Worm (Caenorhabditis elegans) whole organism, L1 larva: ENCODE data around the gene snb-1.
A peak's percentile ranks its signal among the peaks of the same experiment; 100 is the strongest.

Source experiments
- C04F5.9 ChIP-seq: sonication (generic microtip); optimal IDR thresholded peaks from 2 replicates; lab custom pipeline; 2016; ENCODE audit warnings: missing genetic modification characterization, missing compliant biosample characterization
- C16A3.4 ChIP-seq: fragments of 150-350 bp; optimal IDR thresholded peaks from 2 replicates; lab custom pipeline; 2014; ENCODE audit warnings: missing biosample characterization, missing genetic modification characterization
- F16B12.6 ChIP-seq: fragments of 150-350 bp; optimal IDR thresholded peaks from 2 replicates; lab custom pipeline; 2014; ENCODE audit warnings: missing biosample characterization, missing genetic modification characterization
- aha-1 ChIP-seq: fragments of 150-350 bp; optimal IDR thresholded peaks from 2 replicates; lab custom pipeline; 2014; ENCODE audit warnings: missing biosample characterization, missing genetic modification characterization
- alr-1 ChIP-seq: fragments of 200-800 bp; sonication (Bioruptor generic); optimal IDR thresholded peaks from 2 replicates; lab custom pipeline; 2018; ENCODE audit warnings: borderline replicate concordance, mild to moderate bottlenecking, missing genetic modification characterization, missing compliant biosample characterization
- ama-1 ChIP-seq: fragments of 150-350 bp; optimal IDR thresholded peaks from 2 replicates; lab custom pipeline; 2014
- ceh-63 ChIP-seq: fragments of 200-800 bp; sonication (Bioruptor generic); optimal IDR thresholded peaks from 2 replicates; lab custom pipeline; 2018; ENCODE audit warnings: mild to moderate bottlenecking, missing genetic modification characterization, missing compliant biosample characterization
- ceh-8 ChIP-seq: fragments of 200-800 bp; sonication (Bioruptor generic); optimal IDR thresholded peaks from 2 replicates; lab custom pipeline; 2018; ENCODE audit warnings: mild to moderate bottlenecking, missing genetic modification characterization, moderate library complexity, missing compliant biosample characterization
- ceh-88 ChIP-seq: fragments of 200-800 bp; sonication (Bioruptor generic); IDR thresholded peaks from 2 replicates; pipeline ENCODE4 v1.3.6; 2022; ENCODE audit warnings: missing genetic modification characterization, missing compliant biosample characterization
- ces-1 ChIP-seq: fragments of 150-350 bp; optimal IDR thresholded peaks from 2 replicates; lab custom pipeline; 2014; ENCODE audit warnings: missing biosample characterization, missing genetic modification reagents, missing genetic modification characterization
- dsc-1 ChIP-seq: sonication (generic microtip); optimal IDR thresholded peaks from 2 replicates; lab custom pipeline; 2016; ENCODE audit warnings: mild to moderate bottlenecking, missing genetic modification characterization, missing compliant biosample characterization
- efl-1 ChIP-seq, 4 experiments: fragments of 150-350 bp; optimal IDR thresholded peaks in 3 of 4; peaks in 1 of 4; 1 replicate in 1 of 4; 2 replicates in 3 of 4; lab custom pipeline; 2014; ENCODE audit warnings: missing biosample characterization in 2 of 4, missing genetic modification characterization in 2 of 4, missing genetic modification reagents in 2 of 4
- egl-27 ChIP-seq, 2 experiments: fragments of 150-350 bp in 1 of 2; sonication (generic microtip); optimal IDR thresholded peaks; 3 replicates each; lab custom pipeline; 2017 to 2018; ENCODE audit warnings: missing biosample characterization in 2 of 2, missing genetic modification characterization in 2 of 2, missing genetic modification reagents in 2 of 2
- ets-5 ChIP-seq: fragments of 200-800 bp; sonication (Bioruptor generic); IDR thresholded peaks from 2 replicates; pipeline ENCODE4 v1.3.6; 2022; ENCODE audit warnings: missing genetic modification characterization, missing compliant biosample characterization
- fkh-8 ChIP-seq: sonication (generic microtip); optimal IDR thresholded peaks from 2 replicates; lab custom pipeline; 2016; ENCODE audit warnings: mild to moderate bottlenecking, missing genetic modification characterization, missing compliant biosample characterization
- irx-1 ChIP-seq: sonication (generic microtip); optimal IDR thresholded peaks from 2 replicates; lab custom pipeline; 2016; ENCODE audit warnings: missing genetic modification characterization, missing compliant biosample characterization
- isw-1 ChIP-seq: fragments of 200-800 bp; sonication (Bioruptor generic); IDR thresholded peaks from 2 replicates; pipeline ENCODE4 v1.3.6; 2022; ENCODE audit warnings: missing genetic modification characterization, missing compliant biosample characterization
- lin-14 ChIP-seq: fragments of 200-800 bp; sonication (Bioruptor generic); optimal IDR thresholded peaks from 2 replicates; lab custom pipeline; 2018; ENCODE audit warnings: mild to moderate bottlenecking, missing genetic modification characterization, moderate library complexity, missing compliant biosample characterization
- lin-15B ChIP-seq: fragments of 150-350 bp; sonication (generic microtip); optimal IDR thresholded peaks from 3 replicates; lab custom pipeline; 2014; ENCODE audit warnings: missing biosample characterization, missing genetic modification characterization
- lin-39 ChIP-seq: fragments of 150-350 bp; optimal IDR thresholded peaks from 2 replicates; lab custom pipeline; 2014; ENCODE audit warnings: missing biosample characterization, missing genetic modification reagents, missing genetic modification characterization
- lir-3 ChIP-seq: sonication (generic microtip); optimal IDR thresholded peaks from 2 replicates; lab custom pipeline; 2016; ENCODE audit warnings: mild to moderate bottlenecking, missing genetic modification characterization, moderate library complexity, missing compliant biosample characterization; ENCODE audit not compliant: poor library complexity
- lsy-2 ChIP-seq, 2 experiments: fragments of 150-350 bp; optimal IDR thresholded peaks; 2 replicates each; lab custom pipeline; 2014; ENCODE audit warnings: missing biosample characterization in 2 of 2, missing genetic modification characterization in 2 of 2
- mab-9 ChIP-seq: fragments of 200-800 bp; sonication (Bioruptor generic); IDR thresholded peaks from 2 replicates; pipeline ENCODE4 v1.3.6; 2022; ENCODE audit warnings: missing genetic modification reagents, missing genetic modification characterization, missing compliant biosample characterization
- mdl-1 ChIP-seq, 2 experiments: fragments of 150-350 bp; optimal IDR thresholded peaks; 2 replicates each; lab custom pipeline; 2014 to 2017; ENCODE audit warnings: missing biosample characterization in 2 of 2, missing genetic modification characterization in 2 of 2, inconsistent platforms in 1 of 2
- mep-1 ChIP-seq: fragments of 150-350 bp; optimal IDR thresholded peaks from 2 replicates; lab custom pipeline; 2014; ENCODE audit warnings: missing biosample characterization, missing genetic modification characterization
- nhr-11 ChIP-seq: fragments of 150-350 bp; optimal IDR thresholded peaks from 2 replicates; lab custom pipeline; 2014; ENCODE audit warnings: missing biosample characterization, missing genetic modification characterization
- nhr-20 ChIP-seq: sonication (generic microtip); optimal IDR thresholded peaks from 2 replicates; lab custom pipeline; 2016; ENCODE audit warnings: mild to moderate bottlenecking, missing genetic modification characterization, missing compliant biosample characterization
- nhr-237 ChIP-seq: fragments of 150-350 bp; optimal IDR thresholded peaks from 2 replicates; lab custom pipeline; 2014; ENCODE audit warnings: missing biosample characterization, missing genetic modification characterization
- nhr-71 ChIP-seq: sonication (generic microtip); optimal IDR thresholded peaks from 2 replicates; lab custom pipeline; 2016; ENCODE audit warnings: mild to moderate bottlenecking, missing genetic modification characterization, moderate library complexity, missing compliant biosample characterization
- nhr-76 ChIP-seq: sonication (generic microtip); optimal IDR thresholded peaks from 2 replicates; lab custom pipeline; 2017; ENCODE audit warnings: missing biosample characterization, missing genetic modification characterization
- nhr-84 ChIP-seq: sonication (generic microtip); optimal IDR thresholded peaks from 2 replicates; lab custom pipeline; 2017; ENCODE audit warnings: missing biosample characterization, missing genetic modification characterization
- nhr-90 ChIP-seq: sonication (generic microtip); optimal IDR thresholded peaks from 2 replicates; lab custom pipeline; 2016; ENCODE audit warnings: mild to moderate bottlenecking, missing genetic modification characterization, missing compliant biosample characterization; ENCODE audit not compliant: poor library complexity
- pag-3 ChIP-seq: sonication (generic microtip); optimal IDR thresholded peaks from 2 replicates; lab custom pipeline; 2017; ENCODE audit warnings: missing genetic modification characterization, mild to moderate bottlenecking, missing compliant biosample characterization, antibody characterized with exemption, borderline replicate concordance; ENCODE audit not compliant: insufficient read depth
- pax-3 ChIP-seq: fragments of 200-800 bp; sonication (Bioruptor generic); optimal IDR thresholded peaks from 2 replicates; lab custom pipeline; 2018; ENCODE audit warnings: mild to moderate bottlenecking, missing genetic modification characterization, moderate library complexity, missing compliant biosample characterization
- rnt-1 ChIP-seq: sonication (generic microtip); optimal IDR thresholded peaks from 2 replicates; lab custom pipeline; 2016; ENCODE audit warnings: mild to moderate bottlenecking, missing genetic modification characterization, moderate library complexity, missing compliant biosample characterization
- sox-4 ChIP-seq: sonication (generic microtip); optimal IDR thresholded peaks from 2 replicates; lab custom pipeline; 2016; ENCODE audit warnings: missing genetic modification characterization, missing compliant biosample characterization
- unc-130 ChIP-seq: fragments of 150-350 bp; optimal IDR thresholded peaks from 2 replicates; lab custom pipeline; 2017; ENCODE audit warnings: missing biosample characterization, missing genetic modification characterization, inconsistent platforms
- unc-30 ChIP-seq: sonication (generic microtip); optimal IDR thresholded peaks from 2 replicates; lab custom pipeline; 2017; ENCODE audit warnings: missing biosample characterization, missing genetic modification characterization
- unc-86 ChIP-seq: sonication (generic microtip); optimal IDR thresholded peaks from 2 replicates; lab custom pipeline; 2016; ENCODE audit warnings: missing genetic modification characterization, missing compliant biosample characterization
- vab-15 ChIP-seq: sonication (generic microtip); optimal IDR thresholded peaks from 2 replicates; lab custom pipeline; 2017; ENCODE audit warnings: missing genotype, mild to moderate bottlenecking, missing genetic modification characterization, missing compliant biosample characterization
- xbp-1 ChIP-seq: sonication (generic microtip); optimal IDR thresholded peaks from 2 replicates; lab custom pipeline; 2016; ENCODE audit warnings: missing genetic modification characterization, missing compliant biosample characterization
- zag-1 ChIP-seq: fragments of 150-350 bp; optimal IDR thresholded peaks from 2 replicates; lab custom pipeline; 2014; ENCODE audit warnings: missing biosample characterization, missing genetic modification characterization
- ztf-11 ChIP-seq, 2 experiments: sonication (generic microtip); optimal IDR thresholded peaks; 2 replicates each; lab custom pipeline; 2016 to 2017; ENCODE audit warnings: missing genetic modification characterization in 2 of 2, missing biosample characterization in 1 of 2, missing compliant biosample characterization in 1 of 2

Gene snb-1

DNA sequence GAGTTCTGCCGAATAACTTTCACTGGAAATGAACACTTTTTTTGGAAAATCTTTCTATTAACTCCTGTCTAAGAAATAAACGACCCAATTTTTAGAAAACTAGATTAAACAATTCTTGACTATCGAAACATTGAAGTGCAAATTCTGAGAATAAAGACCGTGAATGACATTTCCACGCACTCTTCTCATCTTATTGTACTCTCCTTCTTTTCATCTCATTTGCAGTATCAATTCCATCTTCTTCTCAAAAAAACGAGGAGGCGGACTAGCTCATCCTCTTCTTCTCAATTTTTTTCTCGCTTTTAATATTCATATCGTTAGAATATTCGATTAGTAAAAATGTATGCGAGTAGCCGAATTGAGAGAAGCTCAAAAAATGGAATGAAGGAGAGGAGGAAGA lies 5.4 kb upstream of the snb-1 start (continued):
- TF ChIP-seq unc-30 (tag; lab: Kevin White, UChicago) (no peak), lin-15B (tag; lab: Kevin White, UChicago) (no peak), lsy-2 (tag; optimal IDR thresholded peaks at IDR 0.05; lab: Kevin White, UChicago) (peak; percentile 13 to 24), zag-1 (tag; lab: Kevin White, UChicago) (no peak), pax-3 (tag; lab: Kevin White, UChicago) (peak; percentile 30), sox-4 (tag; lab: Kevin White, UChicago) (peak; percentile 41), nhr-20 (no peak), alr-1 (tag; lab: Kevin White, UChicago) (no peak), dsc-1 (tag; lab: Kevin White, UChicago) (peak; percentile 91), ama-1 (lab: Kevin White, UChicago) (no peak), aha-1 (no peak), unc-130 (no peak), irx-1 (tag; lab: Kevin White, UChicago) (no peak), fkh-8 (tag; lab: Kevin White, UChicago) (peak; percentile 28), efl-1 (optimal IDR thresholded peaks at IDR 0.05; lab: Kevin White, UChicago) (no peak), efl-1 (GFP tag; optimal IDR thresholded peaks at IDR 0.05 in 1 of 2; lab: Kevin White, UChicago) (no peak), ceh-88 (GFP tag; lab: Robert Waterston, UW) (no peak), unc-86 (tag; lab: Kevin White, UChicago) (peak; percentile 58), ceh-8 (GFP tag; lab: Kevin White, UChicago) (no peak), pag-3 (tag; lab: Kevin White, UChicago) (no peak), nhr-237 (no peak), lin-39 (no peak), vab-15 (tag; lab: Kevin White, UChicago) (no peak), mdl-1 (tag; optimal IDR thresholded peaks at IDR 0.05; lab: Kevin White, UChicago) (no peak), C16A3.4 (no peak), ces-1 (GFP tag; lab: Kevin White, UChicago) (no peak), nhr-71 (tag; lab: Kevin White, UChicago) (peak; percentile 71), isw-1 (GFP tag; lab: Robert Waterston, UW) (no peak), mep-1 (tag; lab: Kevin White, UChicago) (no peak), lin-14 (peak; percentile 74), rnt-1 (tag; lab: Kevin White, UChicago) (no peak), ets-5 (GFP tag; lab: Robert Waterston, UW) (no peak), xbp-1 (peak; percentile 8), lir-3 (tag; lab: Kevin White, UChicago) (no peak), nhr-84 (tag; lab: Kevin White, UChicago) (no peak), F16B12.6 (tag; lab: Kevin White, UChicago) (no peak), nhr-90 (no peak), mab-9 (GFP tag; lab: Robert Waterston, UW) (no peak), egl-27 (tag; optimal IDR thresholded peaks at IDR 0.05; lab: Kevin White, UChicago) (no peak), nhr-11 (tag; lab: Kevin White, UChicago) (no peak)

- no peak for TF ChIP-seq ceh-8 (GFP tag; lab: Kevin White, UChicago)
- no peak for TF ChIP-seq ceh-63 (GFP tag; lab: Kevin White, UChicago)
- no peak for TF ChIP-seq nhr-76
- TF ChIP-seq nhr-71 (tag; lab: Kevin White, UChicago): no peak
- no peak for TF ChIP-seq C04F5.9 (tag; lab: Kevin White, UChicago)
- no peak for TF ChIP-seq ztf-11 (tag; optimal IDR thresholded peaks at IDR 0.05; lab: Kevin White, UChicago)
- TF ChIP-seq ets-5 (GFP tag; lab: Robert Waterston, UW): no peak
These were observed 3.2 kb upstream of the snb-1 start for ce11 chrV:6659533-6659932.
